Worm (Caenorhabditis elegans): ENCODE data around the gene F23F1.5.

DNA sequence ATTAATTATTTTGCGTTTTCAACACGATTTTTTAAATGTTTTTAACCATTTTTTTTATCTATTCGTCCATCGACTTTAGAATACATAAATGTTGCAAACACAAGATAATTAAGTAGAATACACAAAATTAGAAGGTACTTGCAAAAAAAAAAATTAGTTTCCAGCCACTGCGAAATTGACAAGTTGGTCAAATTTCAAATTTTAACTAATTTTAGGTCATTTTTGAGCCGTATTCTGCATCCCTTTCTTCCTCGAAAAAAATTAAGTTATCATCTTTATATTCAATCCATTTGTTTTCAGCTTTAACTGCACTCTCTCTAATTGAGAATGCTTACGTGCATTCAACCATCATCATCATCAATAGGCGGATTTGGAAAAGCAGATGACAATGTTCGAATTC is 38.0 kb upstream of the F23F1.5 start, which contains the start of gene egl-26:
- no peak for TF ChIP-seq flt-1 (GFP tag; IDR thresholded peaks at IDR 0.05)
- no peak for TF ChIP-seq pes-1 (GFP tag; IDR thresholded peaks at IDR 0.05)
- no peak for TF ChIP-seq B0310.2 (tag; optimal IDR thresholded peaks at IDR 0.05)
- no peak for TF ChIP-seq hmbx-1 (tag; optimal IDR thresholded peaks at IDR 0.05)
- no peak for TF ChIP-seq ama-1 (optimal IDR thresholded peaks at IDR 0.05)
- no peak for TF ChIP-seq aly-1 (tag; optimal IDR thresholded peaks at IDR 0.05)
